Fruit fly (Drosophila melanogaster): ENCODE measurements around the gene msn.

msn gene

DNA sequence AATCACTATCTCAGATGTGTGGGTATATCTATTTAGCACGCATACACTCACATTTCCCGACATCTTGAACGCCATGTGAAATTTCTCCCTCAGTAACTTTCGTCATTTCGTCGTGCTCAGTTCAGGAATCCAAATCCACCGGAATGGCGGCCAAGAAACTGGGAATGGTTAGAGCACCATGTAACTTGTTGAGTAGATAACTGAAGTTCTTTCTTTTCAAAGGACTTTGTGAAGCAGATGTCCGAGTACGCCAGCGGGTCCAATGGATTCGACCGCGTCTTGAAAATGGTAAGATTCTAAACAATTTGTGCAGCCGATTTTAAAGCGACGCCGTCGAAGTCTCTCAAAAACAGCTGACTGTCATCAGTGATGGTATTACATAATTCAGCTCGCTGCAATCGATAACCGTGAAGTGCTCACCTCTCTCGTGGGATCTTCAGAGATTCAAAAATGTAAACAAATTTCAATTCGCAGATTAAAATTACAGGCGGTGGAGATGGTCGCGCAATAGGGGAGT is 12.9 kb upstream of the msn start, which contains the start of the genes CG16985 and CG12182:
Gene CG16985 (plus strand): TSS at position 84 of the 517 bp plus-strand sequence.
Gene CG12182 (minus strand): TSS at position 366 of the 517 bp plus-strand sequence.
- TF ChIP-seq GATAd (GFP tag; optimal IDR thresholded peaks at IDR 0.05) (peak; percentile 4), OdsH (GFP tag; optimal IDR thresholded peaks at IDR 0.05) (peak; percentile 5), Hr83 (GFP tag; optimal IDR thresholded peaks at IDR 0.05; ENCODE audit: poor library complexity, severe bottlenecking) (peak; percentile 46), Rel (GFP tag; optimal IDR thresholded peaks at IDR 0.05) (no peak), Rel (tag; optimal IDR thresholded peaks at IDR 0.05) (peak; percentile 38), brk (GFP tag; optimal IDR thresholded peaks at IDR 0.05) (no peak), Vsx2 (GFP tag; optimal IDR thresholded peaks at IDR 0.05; ENCODE audit: partially characterized antibody) (no peak), Sp1 (GFP tag; optimal IDR thresholded peaks at IDR 0.05) (no peak), br (GFP tag; optimal IDR thresholded peaks at IDR 0.05) (no peak), psq (GFP tag; optimal IDR thresholded peaks at IDR 0.05) (peak; percentile 55), foxo (GFP tag; optimal IDR thresholded peaks at IDR 0.05) (peak in 1 of 2 experiments; percentile 9), fru (GFP tag; optimal IDR thresholded peaks at IDR 0.05) (no peak)

- TF ChIP-seq Hr78 (GFP tag; optimal IDR thresholded peaks at IDR 0.05) (no peak), psq (GFP tag; optimal IDR thresholded peaks at IDR 0.05) (no peak), OdsH (GFP tag; optimal IDR thresholded peaks at IDR 0.05) (no peak), Hr83 (GFP tag; optimal IDR thresholded peaks at IDR 0.05; ENCODE audit: poor library complexity, severe bottlenecking) (no peak), Vsx2 (GFP tag; optimal IDR thresholded peaks at IDR 0.05; ENCODE audit: partially characterized antibody) (no peak), Abd-B (GFP tag; optimal IDR thresholded peaks at IDR 0.05) (no peak), N (GFP tag; optimal IDR thresholded peaks at IDR 0.05) (no peak), Myc (optimal IDR thresholded peaks at IDR 0.05) (no peak), Dif (GFP tag; optimal IDR thresholded peaks at IDR 0.05; ENCODE audit: partially characterized antibody) (no peak), foxo (GFP tag; optimal IDR thresholded peaks at IDR 0.05) (no peak), usp (GFP tag; optimal IDR thresholded peaks at IDR 0.05) (no peak), Jra (GFP tag; optimal IDR thresholded peaks at IDR 0.05) (no peak), fru (GFP tag; optimal IDR thresholded peaks at IDR 0.05) (no peak), CG32264 (GFP tag; optimal IDR thresholded peaks at IDR 0.05) (no peak), ey (GFP tag; optimal IDR thresholded peaks at IDR 0.05) (no peak), CG9705 (GFP tag; optimal IDR thresholded peaks at IDR 0.05) (no peak)
Observed at dm6 chr3L:2595481-2595880, 9.1 kb upstream of the msn start, which contains the start of gene CG16984. Gene CG16984, plus strand, starts transcription at chr3L:2595781.

DNA sequence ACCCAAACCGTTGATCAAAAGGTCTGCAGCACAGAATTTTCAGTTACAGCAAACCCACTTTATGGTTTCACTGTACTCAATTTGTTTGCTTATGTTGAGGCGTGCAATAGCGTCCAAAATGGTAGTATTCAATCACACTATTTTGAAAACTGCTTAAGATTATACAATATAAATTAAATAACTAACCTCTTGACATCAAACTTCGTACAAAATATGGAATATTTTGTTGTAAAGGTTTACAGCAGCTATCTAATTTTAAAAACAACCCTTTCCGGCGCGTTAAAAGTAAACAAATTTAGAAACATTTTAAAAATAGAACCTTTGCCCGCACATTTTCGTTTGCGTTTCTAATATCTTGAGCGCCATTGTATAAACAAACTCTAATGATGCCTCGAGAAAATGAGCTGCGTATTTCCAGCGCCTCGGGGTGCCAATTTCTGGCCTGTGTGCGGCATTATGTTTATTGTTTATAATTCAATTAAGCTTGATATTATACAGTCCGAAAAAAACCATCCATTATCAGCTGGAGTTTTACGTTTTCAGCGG is 4.5 kb upstream of the msn start:
- no peak for TF ChIP-seq tai (GFP tag; optimal IDR thresholded peaks at IDR 0.05)
- no peak for TF ChIP-seq br (GFP tag; optimal IDR thresholded peaks at IDR 0.05)
- TF ChIP-seq Hr78 (GFP tag; optimal IDR thresholded peaks at IDR 0.05), result no peak
- peak; percentile 28 for TF ChIP-seq sv (GFP tag; optimal IDR thresholded peaks at IDR 0.05)
- no peak for TF ChIP-seq rgr (GFP tag; optimal IDR thresholded peaks at IDR 0.05)
- TF ChIP-seq foxo (GFP tag; optimal IDR thresholded peaks at IDR 0.05), result no peak
- TF ChIP-seq Hnf4 (GFP tag; optimal IDR thresholded peaks at IDR 0.05), result no peak

DNA sequence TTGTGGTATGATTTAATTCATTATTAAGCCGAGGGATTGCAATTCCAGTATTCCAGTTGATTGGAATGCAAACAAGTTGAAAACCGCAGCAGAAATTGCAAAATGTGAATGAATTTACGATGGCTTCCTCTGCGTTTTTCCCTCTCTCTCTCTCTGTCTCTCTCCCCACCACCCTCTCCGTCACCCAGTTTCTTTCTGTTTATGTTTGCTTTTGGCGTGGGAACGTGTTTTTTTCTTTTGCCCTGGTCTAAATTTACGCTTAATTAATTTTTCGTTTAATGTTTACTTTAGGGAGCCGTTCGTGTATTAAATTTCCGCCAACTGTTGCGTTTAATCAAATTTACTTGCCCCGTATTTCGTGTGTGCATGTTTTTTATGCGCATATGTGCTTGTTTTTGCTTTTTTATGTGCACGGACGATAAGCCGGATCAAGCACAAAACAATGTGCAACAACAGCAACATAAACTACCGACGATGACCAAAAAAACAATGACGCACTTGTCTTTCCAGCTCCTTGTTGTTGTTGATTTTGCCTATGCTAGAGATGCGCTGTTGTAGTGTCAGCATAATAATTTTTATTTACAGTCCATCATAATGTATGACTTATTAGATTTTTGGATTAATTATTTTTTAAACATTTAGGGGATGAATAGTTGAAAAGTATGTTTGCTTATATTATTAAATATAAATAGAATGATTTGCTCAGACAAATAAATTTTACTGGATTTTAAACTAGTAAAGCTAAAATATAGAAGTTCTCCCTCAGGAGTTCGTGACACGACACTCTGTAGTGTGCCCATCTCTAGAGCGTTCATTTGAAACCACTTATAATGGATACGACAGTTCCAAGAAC is 3.8 kb upstream of the msn start:
- TF ChIP-seq Dif (GFP tag; optimal IDR thresholded peaks at IDR 0.05; ENCODE audit: partially characterized antibody) (no peak), br (GFP tag; optimal IDR thresholded peaks at IDR 0.05) (peak; percentile 37), brk (GFP tag; optimal IDR thresholded peaks at IDR 0.05) (no peak), dmrt93B (GFP tag; optimal IDR thresholded peaks at IDR 0.05) (no peak), Rel (GFP tag; optimal IDR thresholded peaks at IDR 0.05) (no peak), Rel (tag; optimal IDR thresholded peaks at IDR 0.05) (no peak), Abd-B (GFP tag; optimal IDR thresholded peaks at IDR 0.05) (no peak), usp (GFP tag; optimal IDR thresholded peaks at IDR 0.05) (no peak), pan (optimal IDR thresholded peaks at IDR 0.05) (no peak), dsf (GFP tag; optimal IDR thresholded peaks at IDR 0.05; ENCODE audit: borderline replicate concordance) (no peak), tai (GFP tag; optimal IDR thresholded peaks at IDR 0.05) (no peak), fru (GFP tag; optimal IDR thresholded peaks at IDR 0.05) (peak; percentile 41), OdsH (GFP tag; optimal IDR thresholded peaks at IDR 0.05) (peak; percentile 2), Hr78 (GFP tag; optimal IDR thresholded peaks at IDR 0.05) (no peak), CG32264 (GFP tag; optimal IDR thresholded peaks at IDR 0.05) (no peak), Hr83 (GFP tag; optimal IDR thresholded peaks at IDR 0.05; ENCODE audit: poor library complexity, severe bottlenecking) (peak; percentile 17), GATAd (GFP tag; optimal IDR thresholded peaks at IDR 0.05) (no peak), rgr (GFP tag; optimal IDR thresholded peaks at IDR 0.05) (peak; percentile 26), h (GFP tag; optimal IDR thresholded peaks at IDR 0.05) (peak; percentile 5), CG9705 (GFP tag; optimal IDR thresholded peaks at IDR 0.05) (no peak), sage (GFP tag; optimal IDR thresholded peaks at IDR 0.05) (no peak), jim (GFP tag; optimal IDR thresholded peaks at IDR 0.05) (no peak), woc (GFP tag; optimal IDR thresholded peaks at IDR 0.05) (peak; percentile 21), sv (GFP tag; optimal IDR thresholded peaks at IDR 0.05) (peak; percentile 68), psq (GFP tag; optimal IDR thresholded peaks at IDR 0.05) (peak; percentile 14), N (GFP tag; optimal IDR thresholded peaks at IDR 0.05) (no peak), Hnf4 (GFP tag; optimal IDR thresholded peaks at IDR 0.05) (no peak), Sp1 (GFP tag; optimal IDR thresholded peaks at IDR 0.05) (peak; percentile 1), Vsx2 (GFP tag; optimal IDR thresholded peaks at IDR 0.05; ENCODE audit: partially characterized antibody) (peak; percentile 28), Dfd (GFP tag; optimal IDR thresholded peaks at IDR 0.05) (no peak), HLH106 (tag; optimal IDR thresholded peaks at IDR 0.05) (peak; percentile 3), Myc (optimal IDR thresholded peaks at IDR 0.05) (no peak), Jra (GFP tag; optimal IDR thresholded peaks at IDR 0.05) (no peak), lola (GFP tag; optimal IDR thresholded peaks at IDR 0.05) (no peak), Mio (GFP tag; optimal IDR thresholded peaks at IDR 0.05) (no peak)

All from whole organism, wandering third instar larva.